Worm (Caenorhabditis elegans) whole organism, early embryonic: ENCODE results near the gene C34C12.7.
A peak's percentile ranks its signal among the peaks of the same experiment; 100 is the strongest.
"Not testable (repeated sequence)": the region's sequence is repeated elsewhere in the genome, so short reads cannot be mapped to it uniquely, and the experiment has no call there.

Experiments
- B0310.2 ChIP-seq: sonication (generic microtip); optimal IDR thresholded peaks from 2 replicates; lab custom pipeline; 2016; ENCODE audit warnings: mild to moderate bottlenecking, missing genetic modification characterization, missing compliant biosample characterization
- F13C5.2 ChIP-seq: sonication (generic microtip); optimal IDR thresholded peaks from 2 replicates; lab custom pipeline; 2017; ENCODE audit warnings: mild to moderate bottlenecking, missing genetic modification characterization, inconsistent platforms, missing compliant biosample characterization
- aly-1 ChIP-seq: sonication (generic microtip); optimal IDR thresholded peaks from 2 replicates; lab custom pipeline; 2016; ENCODE audit warnings: missing genetic modification characterization, missing compliant biosample characterization
- ama-1 ChIP-seq: fragments of 150-350 bp; optimal IDR thresholded peaks from 2 replicates; lab custom pipeline; 2014
- ceh-13 ChIP-seq: fragments of 200-800 bp; sonication (Bioruptor generic); optimal IDR thresholded peaks from 2 replicates; lab custom pipeline; 2018; ENCODE audit warnings: mild to moderate bottlenecking, missing genetic modification characterization, missing compliant biosample characterization
- ceh-36 ChIP-seq: sonication (generic microtip); optimal IDR thresholded peaks from 2 replicates; lab custom pipeline; 2016; ENCODE audit warnings: missing genetic modification characterization, inconsistent platforms, missing compliant biosample characterization
- ets-7 ChIP-seq: sonication (generic microtip); optimal IDR thresholded peaks from 2 replicates; lab custom pipeline; 2016; ENCODE audit warnings: missing genotype, missing genetic modification characterization, missing compliant biosample characterization
- flt-1 ChIP-seq: fragments of 200-800 bp; sonication (Bioruptor generic); IDR thresholded peaks from 2 replicates; pipeline ENCODE4 v1.3.6; 2022; ENCODE audit warnings: missing genetic modification characterization, missing compliant biosample characterization
- hmbx-1 ChIP-seq: sonication (generic microtip); optimal IDR thresholded peaks from 2 replicates; lab custom pipeline; 2016; ENCODE audit warnings: mild to moderate bottlenecking, missing genetic modification characterization, missing compliant biosample characterization
- hmg-4 ChIP-seq: fragments of 200-800 bp; sonication (Bioruptor generic); optimal IDR thresholded peaks from 2 replicates; lab custom pipeline; 2018; ENCODE audit warnings: mild to moderate bottlenecking, missing genetic modification characterization, missing compliant biosample characterization
- hnd-1 ChIP-seq: sonication (generic microtip); optimal IDR thresholded peaks from 2 replicates; lab custom pipeline; 2016; ENCODE audit warnings: missing genetic modification characterization, missing compliant biosample characterization
- pes-1 ChIP-seq: fragments of 200-800 bp; sonication (Bioruptor generic); IDR thresholded peaks from 2 replicates; pipeline ENCODE4 v1.3.6; 2022; ENCODE audit warnings: missing genetic modification reagents, missing genetic modification characterization, missing compliant biosample characterization
- scrt-1 ChIP-seq: fragments of 200-800 bp; sonication (Bioruptor generic); IDR thresholded peaks from 2 replicates; pipeline ENCODE4 v1.3.6; 2022; ENCODE audit warnings: missing genetic modification characterization, missing compliant biosample characterization
- sea-1 ChIP-seq: fragments of 200-800 bp; sonication (Bioruptor generic); conservative IDR thresholded peaks from 2 replicates; pipeline ENCODE4 v1.3.6; 2022; ENCODE audit warnings: missing genetic modification characterization, missing compliant biosample characterization
- tbx-11 ChIP-seq: fragments of 200-800 bp; sonication (Bioruptor generic); IDR thresholded peaks from 2 replicates; pipeline ENCODE4 v1.3.6; 2022; ENCODE audit warnings: missing genetic modification characterization, missing compliant biosample characterization
- tbx-37 ChIP-seq: fragments of 200-800 bp; sonication (Bioruptor generic); conservative IDR thresholded peaks from 2 replicates; pipeline ENCODE4 v1.3.6; 2022; ENCODE audit warnings: missing genetic modification reagents, missing genetic modification characterization, missing compliant biosample characterization
- tra-4 ChIP-seq: sonication (generic microtip); optimal IDR thresholded peaks from 2 replicates; lab custom pipeline; 2017; ENCODE audit warnings: missing genetic modification characterization, missing compliant biosample characterization

C34C12.7 gene

ce11 chrIII:3461403-3461802 lies 26.7 kb downstream of the C34C12.7 start, which contains the start of gene pph-6:
TSS of gene pph-6 (plus strand) at chrIII:3461703.
- TF ChIP-seq hmbx-1 (tag; lab: Kevin White, UChicago) (no peak), ceh-13 (GFP tag; lab: Kevin White, UChicago) (no peak), tbx-11 (no peak), hnd-1 (no peak), ceh-36 (tag; lab: Kevin White, UChicago) (no peak), pes-1 (GFP tag; lab: Robert Waterston, UW) (no peak), F13C5.2 (tag; lab: Kevin White, UChicago) (no peak), flt-1 (GFP tag; lab: Robert Waterston, UW) (no peak), tra-4 (no peak), ets-7 (tag; lab: Kevin White, UChicago) (no peak), ama-1 (lab: Kevin White, UChicago) (no peak), hmg-4 (GFP tag; lab: Kevin White, UChicago) (no peak), sea-1 (GFP tag; lab: Robert Waterston, UW) (no peak), aly-1 (tag; lab: Kevin White, UChicago) (no peak), B0310.2 (tag; lab: Kevin White, UChicago) (no peak), scrt-1 (no peak), tbx-37 (GFP tag; lab: Robert Waterston, UW) (no peak)

- no peak for TF ChIP-seq ets-7 (tag; lab: Kevin White, UChicago)
- TF ChIP-seq tbx-37 (GFP tag; lab: Robert Waterston, UW), result 0 out of 2 replicates have a peak, but pooled peaks have one; percentile 30
- no peak for TF ChIP-seq scrt-1
- TF ChIP-seq sea-1 (GFP tag; lab: Robert Waterston, UW), result peak; percentile 50; the same call in 1 of the 2 replicates
- TF ChIP-seq flt-1 (GFP tag; lab: Robert Waterston, UW), result peak; percentile 46; the same call in 1 of the 2 replicates
- TF ChIP-seq aly-1 (tag; lab: Kevin White, UChicago), result no peak
- TF ChIP-seq F13C5.2 (tag; lab: Kevin White, UChicago), result peak; percentile 72
- no peak for TF ChIP-seq hnd-1
- no peak for TF ChIP-seq B0310.2 (tag; lab: Kevin White, UChicago)
- peak; percentile 64; the same call in 1 of the 2 replicates for TF ChIP-seq pes-1 (GFP tag; lab: Robert Waterston, UW)
- TF ChIP-seq ama-1 (lab: Kevin White, UChicago), result no peak
- TF ChIP-seq hmg-4 (GFP tag; lab: Kevin White, UChicago), result peak; percentile 56
- TF ChIP-seq hmbx-1 (tag; lab: Kevin White, UChicago), result no peak
- no peak for TF ChIP-seq tbx-11
These were observed 28.1 kb downstream of the C34C12.7 start, which contains the start of gene C34C12.8 for ce11 chrIII:3460061-3460460. TSS of gene C34C12.8 (plus strand) at chrIII:3460406.

- TF ChIP-seq pes-1 (GFP tag; lab: Robert Waterston, UW) (peak; percentile 51; the same call in 1 of the 2 replicates), ceh-13 (GFP tag; lab: Kevin White, UChicago) (no peak), hmg-4 (GFP tag; lab: Kevin White, UChicago) (peak; percentile 1), F13C5.2 (tag; lab: Kevin White, UChicago) (peak; percentile 76), tbx-37 (GFP tag; lab: Robert Waterston, UW) (no peak)
These were observed 31.9 kb downstream of the C34C12.7 start for ce11 chrIII:3456226-3456625.

ce11 chrIII:3454045-3454444 lies 34.1 kb downstream of the C34C12.7 start, which contains the start of gene C34C12.1:
TSS of gene C34C12.1 (plus strand) at chrIII:3454345.
- not testable (repeated sequence) for TF ChIP-seq flt-1 (GFP tag; lab: Robert Waterston, UW); F13C5.2 (tag; lab: Kevin White, UChicago); hmg-4 (GFP tag; lab: Kevin White, UChicago)

ce11 chrIII:3453486-3453885 lies 34.7 kb downstream of the C34C12.7 start, which contains the start of gene C34C12.2:
TSS of gene C34C12.2 (plus strand) at chrIII:3453786.
- TF ChIP-seq ceh-13 (GFP tag; lab: Kevin White, UChicago); sea-1 (GFP tag; lab: Robert Waterston, UW); hmg-4 (GFP tag; lab: Kevin White, UChicago): not testable (repeated sequence)

ce11 chrIII:3452563-3453210 lies 35.5 kb downstream of the C34C12.7 start, which contains the start of the genes K01A11.3 and C34C12.12:
TSS of gene K01A11.3 (minus strand) at chrIII:3452613.
TSS of gene C34C12.12 (plus strand) at chrIII:3453194.
- TF ChIP-seq tbx-11, result no peak
- no peak for TF ChIP-seq scrt-1
- no peak for TF ChIP-seq pes-1 (GFP tag; lab: Robert Waterston, UW)
- TF ChIP-seq tbx-37 (GFP tag; lab: Robert Waterston, UW), result no peak
- no peak for TF ChIP-seq flt-1 (GFP tag; lab: Robert Waterston, UW)
- no peak for TF ChIP-seq sea-1 (GFP tag; lab: Robert Waterston, UW)
- no peak for TF ChIP-seq B0310.2 (tag; lab: Kevin White, UChicago)
- no peak for TF ChIP-seq ama-1 (lab: Kevin White, UChicago)
- TF ChIP-seq ceh-13 (GFP tag; lab: Kevin White, UChicago), result no peak
- TF ChIP-seq ets-7 (tag; lab: Kevin White, UChicago), result no peak
- no peak for TF ChIP-seq ceh-36 (tag; lab: Kevin White, UChicago)
- TF ChIP-seq hnd-1, result no peak
- TF ChIP-seq aly-1 (tag; lab: Kevin White, UChicago), result no peak
- TF ChIP-seq F13C5.2 (tag; lab: Kevin White, UChicago), result no peak
- no peak for TF ChIP-seq hmbx-1 (tag; lab: Kevin White, UChicago)
- no peak for TF ChIP-seq hmg-4 (GFP tag; lab: Kevin White, UChicago)
- no peak for TF ChIP-seq tra-4

ce11 chrIII:3444139-3444538 lies 44.0 kb downstream of the C34C12.7 start, which contains the start of gene spe-41:
TSS of gene spe-41 (minus strand) at chrIII:3444210.
- TF ChIP-seq B0310.2 (tag; lab: Kevin White, UChicago), result no peak
- no peak for TF ChIP-seq pes-1 (GFP tag; lab: Robert Waterston, UW)
- no peak for TF ChIP-seq F13C5.2 (tag; lab: Kevin White, UChicago)
- no peak for TF ChIP-seq hmbx-1 (tag; lab: Kevin White, UChicago)
- no peak for TF ChIP-seq flt-1 (GFP tag; lab: Robert Waterston, UW)
- TF ChIP-seq hmg-4 (GFP tag; lab: Kevin White, UChicago), result no peak
- TF ChIP-seq ets-7 (tag; lab: Kevin White, UChicago), result no peak
- no peak for TF ChIP-seq ceh-36 (tag; lab: Kevin White, UChicago)
- no peak for TF ChIP-seq tra-4
- no peak for TF ChIP-seq ceh-13 (GFP tag; lab: Kevin White, UChicago)
- TF ChIP-seq tbx-37 (GFP tag; lab: Robert Waterston, UW), result no peak
- no peak for TF ChIP-seq tbx-11
- no peak for TF ChIP-seq scrt-1
- TF ChIP-seq hnd-1, result no peak
- TF ChIP-seq sea-1 (GFP tag; lab: Robert Waterston, UW), result no peak
- no peak for TF ChIP-seq aly-1 (tag; lab: Kevin White, UChicago)
- no peak for TF ChIP-seq ama-1 (lab: Kevin White, UChicago)
